Worm (Caenorhabditis elegans): ENCODE data around the gene T19H5.7.

The T19H5.7 gene

ce11 chrII:9443522-9443921 is 36.4 kb downstream of the T19H5.7 start, which contains the start of gene chil-15:
Gene chil-15, minus strand, starts transcription at chrII:9443622.
- TF ChIP-seq ceh-32 (tag; optimal IDR thresholded peaks at IDR 0.05; ENCODE audit: poor library complexity) = no peak
- no peak for TF ChIP-seq nhr-41 (GFP tag; IDR thresholded peaks at IDR 0.05)
- no peak for TF ChIP-seq dmd-6 (GFP tag; IDR thresholded peaks at IDR 0.05)
- no peak for TF ChIP-seq mdl-1 (tag; optimal IDR thresholded peaks at IDR 0.05)
- TF ChIP-seq ZK337.2 (GFP tag; IDR thresholded peaks at IDR 0.05) = no peak
- no peak for TF ChIP-seq zfp-2 (tag; optimal IDR thresholded peaks at IDR 0.05)
- TF ChIP-seq snpc-4 (tag; optimal IDR thresholded peaks at IDR 0.05) = no peak

- no peak for TF ChIP-seq mdt-29 (GFP tag; IDR thresholded peaks at IDR 0.05)
- no peak for TF ChIP-seq zfp-2 (tag; optimal IDR thresholded peaks at IDR 0.05)
- TF ChIP-seq nhr-6 (tag; optimal IDR thresholded peaks at IDR 0.05) = no peak
- TF ChIP-seq hmg-1.1 (GFP tag; IDR thresholded peaks at IDR 0.05) = no peak
- TF ChIP-seq zfp-3 (GFP tag; conservative IDR thresholded peaks at IDR 0.05) = no peak
- no peak for TF ChIP-seq unc-62 (GFP tag; optimal IDR thresholded peaks at IDR 0.05 in 1 of 2)
- no peak for TF ChIP-seq unc-62 (tag; optimal IDR thresholded peaks at IDR 0.05)
- TF ChIP-seq ZK337.2 (GFP tag; IDR thresholded peaks at IDR 0.05) = no peak
- no peak for TF ChIP-seq T26A8.4 (GFP tag; IDR thresholded peaks at IDR 0.05)
- no peak for TF ChIP-seq attf-4 (tag; optimal IDR thresholded peaks at IDR 0.05)
- no peak for TF ChIP-seq pha-4 (GFP tag; IDR thresholded peaks at IDR 0.05)
- no peak for TF ChIP-seq pha-4 (tag; optimal IDR thresholded peaks at IDR 0.05)
- no peak for TF ChIP-seq ceh-20 (GFP tag; IDR thresholded peaks at IDR 0.05)
- TF ChIP-seq Y48G9A.11 (GFP tag; IDR thresholded peaks at IDR 0.05) = no peak
- TF ChIP-seq ceh-82 (tag; optimal IDR thresholded peaks at IDR 0.05) = no peak
- TF ChIP-seq ces-1 (GFP tag; optimal IDR thresholded peaks at IDR 0.05) = no peak
- no peak for TF ChIP-seq T20F7.1 (GFP tag; optimal IDR thresholded peaks at IDR 0.05)
- TF ChIP-seq ctbp-1 (GFP tag; IDR thresholded peaks at IDR 0.05) = no peak
- no peak for TF ChIP-seq unc-130 (GFP tag; optimal IDR thresholded peaks at IDR 0.05)
Measured at ce11 chrII:9441838-9442237, 38.1 kb downstream of the T19H5.7 start, which contains the start of gene chil-16. Gene chil-16, minus strand, starts transcription at chrII:9441938.

- TF ChIP-seq tag-97 (GFP tag; IDR thresholded peaks at IDR 0.05) (no peak), ztf-7 (tag; optimal IDR thresholded peaks at IDR 0.05) (no peak), nhr-25 (tag; optimal IDR thresholded peaks at IDR 0.05; ENCODE audit: borderline replicate concordance, insufficient read depth) (no peak), aha-1 (tag) (no peak), mxl-3 (GFP tag; optimal IDR thresholded peaks at IDR 0.05) (no peak), pqm-1 (tag; optimal IDR thresholded peaks at IDR 0.05) (no peak), fkh-10 (GFP tag; optimal IDR thresholded peaks at IDR 0.05) (no peak), nhr-102 (tag; optimal IDR thresholded peaks at IDR 0.05) (no peak), rbr-2 (tag; optimal IDR thresholded peaks at IDR 0.05) (no peak), Y5F2A.4 (GFP tag; optimal IDR thresholded peaks at IDR 0.05) (no peak), unc-39 (tag; optimal IDR thresholded peaks at IDR 0.05) (no peak), daf-19 (GFP tag; conservative IDR thresholded peaks at IDR 0.05) (no peak), mdl-1 (tag; optimal IDR thresholded peaks at IDR 0.05) (no peak), tra-1 (GFP tag; IDR thresholded peaks at IDR 0.05) (no peak), madf-9 (GFP tag; conservative IDR thresholded peaks at IDR 0.05) (no peak), ces-1 (GFP tag; optimal IDR thresholded peaks at IDR 0.05) (no peak), F10B5.3 (tag; optimal IDR thresholded peaks at IDR 0.05) (no peak), zag-1 (tag; optimal IDR thresholded peaks at IDR 0.05) (no peak), nhr-111 (GFP tag; optimal IDR thresholded peaks at IDR 0.05) (no peak), ztf-11 (tag; optimal IDR thresholded peaks at IDR 0.05) (no peak)
Measured at ce11 chrII:9440060-9440459, 39.8 kb downstream of the T19H5.7 start, which contains the start of gene chil-17. Gene chil-17, minus strand, starts transcription at chrII:9440160.
